Worm (Caenorhabditis elegans) whole organism, L4 larva: ENCODE data around the gene F19H6.6.

ENCODE experiments used
- F10B5.3 ChIP-seq: sonication (generic microtip); optimal IDR thresholded peaks from 2 replicates; lab custom pipeline; 2016; ENCODE audit warnings: mild to moderate bottlenecking, missing genetic modification characterization, missing compliant biosample characterization
- F26F4.8 ChIP-seq: fragments of 200-800 bp; sonication (Bioruptor generic); conservative IDR thresholded peaks from 2 replicates; pipeline ENCODE4 v1.3.6; 2022; ENCODE audit warnings: missing genetic modification characterization, missing compliant biosample characterization
- F49E8.2 ChIP-seq: sonication (generic microtip); optimal IDR thresholded peaks from 2 replicates; lab custom pipeline; 2016; ENCODE audit warnings: missing compliant biosample characterization, mild to moderate bottlenecking, missing genetic modification characterization, borderline replicate concordance
- T26A8.4 ChIP-seq: fragments of 200-800 bp; sonication (Bioruptor generic); IDR thresholded peaks from 2 replicates; pipeline ENCODE4 v1.3.6; 2022; ENCODE audit warnings: missing genetic modification characterization, missing compliant biosample characterization
- Y5F2A.4 ChIP-seq: fragments of 200-800 bp; sonication (Bioruptor generic); optimal IDR thresholded peaks from 2 replicates; lab custom pipeline; 2018; ENCODE audit warnings: mild to moderate bottlenecking, missing genetic modification characterization, missing compliant biosample characterization
- aly-2 ChIP-seq: sonication (generic microtip); optimal IDR thresholded peaks from 2 replicates; lab custom pipeline; 2018; ENCODE audit warnings: missing biosample characterization, missing genetic modification characterization
- ama-1 ChIP-seq: fragments of 150-350 bp; optimal IDR thresholded peaks from 2 replicates; lab custom pipeline; 2014; ENCODE audit warnings: inconsistent platforms, mixed read lengths
- ceh-20 ChIP-seq: fragments of 200-800 bp; sonication (Bioruptor generic); IDR thresholded peaks from 2 replicates; pipeline ENCODE4 v1.3.6; 2022; ENCODE audit warnings: missing genetic modification reagents, missing genetic modification characterization, missing compliant biosample characterization
- ceh-32 ChIP-seq: sonication (generic microtip); optimal IDR thresholded peaks from 2 replicates; lab custom pipeline; 2016; ENCODE audit warnings: mild to moderate bottlenecking, missing genetic modification characterization, missing compliant biosample characterization; ENCODE audit not compliant: poor library complexity
- daf-8 ChIP-seq: fragments of 200-800 bp; sonication (Bioruptor generic); IDR thresholded peaks from 2 replicates; pipeline ENCODE4 v1.3.6; 2022; ENCODE audit warnings: missing genetic modification characterization, missing compliant biosample characterization
- dmd-6 ChIP-seq: fragments of 200-800 bp; sonication (Bioruptor generic); IDR thresholded peaks from 2 replicates; pipeline ENCODE4 v1.3.6; 2022; ENCODE audit warnings: missing genetic modification reagents, missing genetic modification characterization, missing compliant biosample characterization
- dve-1 ChIP-seq: sonication (generic microtip); optimal IDR thresholded peaks from 2 replicates; lab custom pipeline; 2017; ENCODE audit warnings: antibody characterized with exemption, mild to moderate bottlenecking, missing genetic modification characterization, missing compliant biosample characterization; ENCODE audit not compliant: insufficient read depth
- egl-43 ChIP-seq: fragments of 200-800 bp; sonication (Bioruptor generic); IDR thresholded peaks from 2 replicates; pipeline ENCODE4 v1.3.6; 2022; ENCODE audit warnings: missing genetic modification reagents, missing genetic modification characterization, missing compliant biosample characterization
- fos-1 ChIP-seq: fragments of 150-350 bp; optimal IDR thresholded peaks from 2 replicates; lab custom pipeline; 2014; ENCODE audit warnings: missing biosample characterization, missing genetic modification characterization
- lim-7 ChIP-seq: fragments of 200-800 bp; sonication (Bioruptor generic); IDR thresholded peaks from 2 replicates; pipeline ENCODE4 v1.3.6; 2022; ENCODE audit warnings: missing genetic modification characterization, missing compliant biosample characterization
- lin-29 ChIP-seq: fragments of 200-800 bp; sonication (Bioruptor generic); IDR thresholded peaks from 2 replicates; pipeline ENCODE4 v1.3.6; 2022; ENCODE audit warnings: missing genetic modification reagents, missing genetic modification characterization, missing compliant biosample characterization
- lin-38 ChIP-seq: fragments of 200-800 bp; sonication (Bioruptor generic); IDR thresholded peaks from 2 replicates; pipeline ENCODE4 v1.3.6; 2022; ENCODE audit warnings: missing genetic modification reagents, missing genetic modification characterization, missing compliant biosample characterization
- lin-39 ChIP-seq: fragments of 150-350 bp; optimal IDR thresholded peaks from 2 replicates; lab custom pipeline; 2014; ENCODE audit warnings: missing biosample characterization, missing genetic modification reagents, missing genetic modification characterization
- madf-5 ChIP-seq, 2 experiments: fragments of 200-800 bp; sonication (Bioruptor generic); IDR thresholded peaks; 2 replicates each; pipeline ENCODE4 v1.3.6; 2022; ENCODE audit warnings: missing compliant biosample characterization in 2 of 2, missing genetic modification characterization in 2 of 2
- madf-9 ChIP-seq: fragments of 200-800 bp; sonication (Bioruptor generic); conservative IDR thresholded peaks from 2 replicates; pipeline ENCODE4 v1.3.6; 2022; ENCODE audit warnings: missing genetic modification reagents, missing genetic modification characterization, missing compliant biosample characterization
- mdl-1 ChIP-seq, 2 experiments: fragments of 150-350 bp in 1 of 2; sonication (generic microtip) in 1 of 2; optimal IDR thresholded peaks; 2 replicates each; lab custom pipeline; 2014 to 2017; ENCODE audit warnings: missing biosample characterization in 2 of 2, missing genetic modification characterization in 2 of 2
- mdt-29 ChIP-seq: fragments of 200-800 bp; sonication (Bioruptor generic); IDR thresholded peaks from 2 replicates; pipeline ENCODE4 v1.3.6; 2022; ENCODE audit warnings: missing genetic modification reagents, missing genetic modification characterization, missing compliant biosample characterization
- mxl-2 ChIP-seq: fragments of 200-800 bp; sonication (Bioruptor generic); conservative IDR thresholded peaks from 2 replicates; pipeline ENCODE4 v1.3.6; 2022; ENCODE audit warnings: missing genetic modification reagents, missing genetic modification characterization, missing compliant biosample characterization
- nhr-10 ChIP-seq: fragments of 150-350 bp; optimal IDR thresholded peaks from 2 replicates; lab custom pipeline; 2014; ENCODE audit warnings: missing biosample characterization, missing genetic modification characterization
- nhr-41 ChIP-seq: fragments of 200-800 bp; sonication (Bioruptor generic); IDR thresholded peaks from 2 replicates; pipeline ENCODE4 v1.3.6; 2022; ENCODE audit warnings: missing genetic modification reagents, missing genetic modification characterization, missing compliant biosample characterization
- nhr-48 ChIP-seq: sonication (generic microtip); optimal IDR thresholded peaks from 2 replicates; lab custom pipeline; 2016; ENCODE audit warnings: mild to moderate bottlenecking, missing genetic modification characterization, missing compliant biosample characterization
- pqm-1 ChIP-seq: sonication (generic microtip); optimal IDR thresholded peaks from 2 replicates; lab custom pipeline; 2017; ENCODE audit warnings: missing biosample characterization, missing genetic modification characterization
- skn-1 ChIP-seq: fragments of 150-350 bp; optimal IDR thresholded peaks from 2 replicates; lab custom pipeline; 2014; ENCODE audit warnings: missing biosample characterization, missing genetic modification characterization
- snpc-4 ChIP-seq: fragments of 150-350 bp; optimal IDR thresholded peaks from 2 replicates; lab custom pipeline; 2014; ENCODE audit warnings: missing biosample characterization, missing genetic modification characterization
- tra-1 ChIP-seq: fragments of 200-800 bp; sonication (Bioruptor generic); IDR thresholded peaks from 2 replicates; pipeline ENCODE4 v1.3.6; 2022; ENCODE audit warnings: missing genetic modification reagents, missing genetic modification characterization, missing compliant biosample characterization
- unc-62 ChIP-seq, 3 experiments: fragments of 150-350 bp in 1 of 3; sonication (generic microtip); optimal IDR thresholded peaks in 2 of 3; peaks in 1 of 3; 1 replicate in 1 of 3; 2 replicates in 2 of 3; lab custom pipeline; 2014 to 2017; ENCODE audit warnings: missing biosample characterization in 3 of 3, missing genetic modification characterization in 3 of 3, missing genetic modification reagents in 3 of 3, missing genotype in 1 of 3
- vab-7 ChIP-seq: fragments of 200-800 bp; sonication (Bioruptor generic); IDR thresholded peaks from 2 replicates; pipeline ENCODE4 v1.3.6; 2022; ENCODE audit warnings: missing genetic modification reagents, missing genetic modification characterization, missing compliant biosample characterization
- zip-2 ChIP-seq: fragments of 150-350 bp; optimal IDR thresholded peaks from 2 replicates; lab custom pipeline; 2014; ENCODE audit warnings: missing biosample characterization, missing genetic modification characterization

The F19H6.6 gene

DNA sequence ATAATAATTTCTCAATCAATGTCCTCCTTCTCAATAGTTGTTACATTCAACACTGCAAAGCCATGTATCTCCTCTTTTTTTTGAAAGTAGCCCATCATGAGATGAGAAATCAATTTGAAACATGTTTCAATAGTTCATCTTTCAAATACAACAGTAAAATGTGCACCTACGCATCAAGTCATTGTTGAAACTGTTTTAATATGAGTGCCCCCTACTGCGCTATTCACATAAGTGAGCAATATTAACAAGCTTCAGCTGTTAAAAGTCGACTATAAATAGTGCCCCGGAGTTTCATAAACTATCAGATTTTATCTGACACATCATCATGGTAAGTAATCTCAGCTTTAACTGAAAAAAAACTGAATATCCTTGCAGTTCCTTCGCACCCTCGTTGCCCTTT lies at the start of gene F19H6.6, which contains the start of gene nspc-15:
Gene F19H6.6, plus strand, starts transcription at position 384 of the 400 bp plus-strand sequence.
Gene nspc-15, plus strand, starts transcription at position 301 of the 400 bp plus-strand sequence.
- no peak for TF ChIP-seq ceh-20 (GFP tag; lab: Robert Waterston, UW)
- TF ChIP-seq dve-1 (tag; lab: Kevin White, UChicago) = no peak
- no peak for TF ChIP-seq mxl-2 (GFP tag; lab: Robert Waterston, UW)
- no peak for TF ChIP-seq F26F4.8 (GFP tag; lab: Robert Waterston, UW)
- no peak for TF ChIP-seq aly-2
- no peak for TF ChIP-seq skn-1 (tag; lab: Kevin White, UChicago)
- TF ChIP-seq ama-1 (lab: Kevin White, UChicago) = no peak
- TF ChIP-seq nhr-48 (tag; lab: Kevin White, UChicago) = no peak
- TF ChIP-seq zip-2 = no peak
- no peak for TF ChIP-seq madf-5 (GFP tag; IDR thresholded peaks at IDR 0.05; lab: Robert Waterston, UW)
- TF ChIP-seq snpc-4 (tag; lab: Kevin White, UChicago) = no peak
- TF ChIP-seq F10B5.3 (tag; lab: Kevin White, UChicago) = no peak
- no peak for TF ChIP-seq daf-8
- TF ChIP-seq lin-38 (GFP tag; lab: Robert Waterston, UW) = no peak

DNA sequence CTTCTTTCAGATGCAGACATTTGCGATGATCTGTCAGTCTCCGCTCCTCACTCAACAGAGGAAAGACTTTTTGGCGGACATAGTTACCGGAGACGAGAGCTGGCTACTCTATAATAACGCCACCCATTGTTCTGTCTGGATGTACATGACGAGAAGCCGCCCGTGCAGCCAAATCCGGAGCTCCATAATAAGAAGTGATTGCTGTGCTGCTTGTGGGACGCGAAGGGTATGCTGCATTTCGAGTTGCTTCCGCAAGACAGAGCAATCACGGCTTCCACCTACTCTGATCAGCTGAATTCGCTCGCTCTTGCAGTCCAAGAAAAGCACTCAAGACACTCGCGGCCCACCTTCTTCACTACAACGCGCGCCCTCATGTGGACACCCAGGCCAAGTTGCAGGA lies 46.8 kb upstream of the F19H6.6 start:
- TF ChIP-seq lin-29 (no peak), pqm-1 (tag; lab: Kevin White, UChicago) (no peak), lim-7 (GFP tag; lab: Robert Waterston, UW) (no peak), snpc-4 (tag; lab: Kevin White, UChicago) (no peak), madf-9 (0 out of 2 replicates have a peak, but pooled peaks have one; percentile 5), ceh-32 (tag; lab: Kevin White, UChicago) (no peak), mxl-2 (GFP tag; lab: Robert Waterston, UW) (peak; percentile 59; the same call in 1 of the 2 replicates)
- TF ChIP-seq, all 104 proteins: peak for 2

DNA sequence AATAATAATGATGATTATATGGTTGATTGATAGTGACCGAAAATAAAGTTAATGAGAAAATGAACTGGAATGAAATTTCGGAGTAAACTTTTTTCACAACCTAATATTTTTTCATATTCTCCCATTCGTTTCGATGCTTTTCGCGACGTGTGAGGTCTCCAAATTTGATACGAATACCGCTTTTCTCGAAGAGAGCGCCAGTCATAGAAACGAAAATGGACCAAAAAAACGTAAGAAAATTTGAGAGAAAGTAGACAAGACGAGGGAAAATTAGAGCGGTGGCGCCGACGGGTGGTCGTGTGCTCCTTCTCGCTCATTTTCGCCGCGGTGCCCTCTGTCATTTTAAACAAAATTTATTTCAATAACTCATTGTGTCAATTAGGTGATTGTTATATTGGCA lies 46.2 kb upstream of the F19H6.6 start:
- TF ChIP-seq egl-43 (GFP tag; lab: Robert Waterston, UW) = no peak
- peak; percentile 81; the same call in 1 of the 2 replicates for TF ChIP-seq tra-1 (GFP tag; lab: Robert Waterston, UW)
- peak in 1 of 2 experiments; percentile 79 for TF ChIP-seq unc-62 (GFP tag; optimal IDR thresholded peaks at IDR 0.05 in 1 of 2; lab: Kevin White, UChicago)
- TF ChIP-seq unc-62 (tag; optimal IDR thresholded peaks at IDR 0.05; lab: Kevin White, UChicago) = no peak

DNA sequence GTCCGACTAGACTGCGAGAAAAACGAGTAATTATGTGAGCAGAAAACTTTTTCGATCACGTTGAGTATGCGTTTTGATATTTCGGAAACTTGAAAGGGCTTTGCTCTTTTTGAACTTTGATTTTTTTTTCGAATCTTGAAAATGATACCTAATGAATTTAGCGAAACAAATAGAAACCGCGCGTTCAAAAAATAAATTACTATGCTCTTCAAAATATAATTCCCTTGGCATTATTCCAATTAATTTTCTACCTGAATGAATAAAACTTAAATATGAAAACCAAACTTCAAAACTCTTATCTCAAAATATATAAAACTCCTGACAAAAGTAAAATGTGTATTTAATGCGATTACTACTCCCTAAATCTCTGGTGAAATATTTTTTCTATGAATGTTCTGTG lies 45.4 kb upstream of the F19H6.6 start, which contains the start of gene xtr-2:
Gene xtr-2, plus strand, starts transcription at position 301 of the 400 bp plus-strand sequence.
- TF ChIP-seq nhr-10 (tag; lab: Kevin White, UChicago) (no peak), Y5F2A.4 (no peak), nhr-41 (no peak), mdl-1 (tag; optimal IDR thresholded peaks at IDR 0.05; lab: Kevin White, UChicago) (no peak), snpc-4 (tag; lab: Kevin White, UChicago) (no peak), fos-1 (tag; lab: Kevin White, UChicago) (no peak), mdt-29 (no peak), lin-38 (GFP tag; lab: Robert Waterston, UW) (no peak), vab-7 (GFP tag; lab: Robert Waterston, UW) (no peak), lin-39 (tag; lab: Kevin White, UChicago) (no peak), T26A8.4 (no peak), F49E8.2 (no peak), unc-62 (GFP tag; optimal IDR thresholded peaks at IDR 0.05 in 1 of 2; lab: Kevin White, UChicago) (no peak), unc-62 (tag; optimal IDR thresholded peaks at IDR 0.05; lab: Kevin White, UChicago) (no peak)

DNA sequence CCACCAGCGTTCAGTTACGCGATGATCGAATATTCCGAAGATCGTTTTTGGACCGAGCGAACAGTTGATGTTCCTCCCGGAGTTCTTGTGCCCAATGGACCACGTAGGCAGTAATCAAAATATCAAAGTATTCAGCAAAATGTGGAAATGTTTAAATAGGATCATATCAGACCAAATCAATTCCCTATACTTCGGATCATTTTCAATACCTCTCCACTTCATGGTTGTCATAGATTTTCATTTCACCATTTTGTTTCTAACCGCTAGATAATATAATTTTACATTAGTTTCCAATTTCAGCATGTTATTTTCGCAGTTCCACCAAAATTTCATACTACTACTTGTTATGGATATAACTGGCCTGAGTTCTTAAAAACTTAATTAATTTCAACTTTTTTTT lies 43.1 kb upstream of the F19H6.6 start:
- TF ChIP-seq dmd-6 (GFP tag; lab: Robert Waterston, UW) (no peak), unc-62 (GFP tag; optimal IDR thresholded peaks at IDR 0.05 in 1 of 2; lab: Kevin White, UChicago) (peak in 1 of 2 experiments; percentile 91), unc-62 (tag; optimal IDR thresholded peaks at IDR 0.05; lab: Kevin White, UChicago) (no peak), mxl-2 (GFP tag; lab: Robert Waterston, UW) (no peak)
- TF ChIP-seq, all 104 proteins: peak for 1
